Fruit fly (Drosophila melanogaster): ENCODE data around the gene Lk6.

Lk6 gene

dm6 chr3R:11806753-11807152 lies 42.5 kb upstream of the Lk6 start (continued):
- peak; percentile 50; the same call in 1 of the 2 replicates for TF ChIP-seq Ptx1 (GFP tag; IDR thresholded peaks at IDR 0.05)
- no peak for TF ChIP-seq gce (GFP tag; IDR thresholded peaks at IDR 0.05)
- no peak for TF ChIP-seq pho (GFP tag; optimal IDR thresholded peaks at IDR 0.05)
- no peak for TF ChIP-seq HmgD (GFP tag; optimal IDR thresholded peaks at IDR 0.05)
- no peak for TF ChIP-seq ham (GFP tag; IDR thresholded peaks at IDR 0.05)
- TF ChIP-seq Rx (GFP tag; IDR thresholded peaks at IDR 0.05) = no peak
- no peak for TF ChIP-seq Dfd (GFP tag; optimal IDR thresholded peaks at IDR 0.05)
- peak; percentile 9 for TF ChIP-seq CG9437 (GFP tag; optimal IDR thresholded peaks at IDR 0.05)
- TF ChIP-seq CG12236 (GFP tag; optimal IDR thresholded peaks at IDR 0.05) = no peak
- no peak for TF ChIP-seq CG6765 (GFP tag; optimal IDR thresholded peaks at IDR 0.05)
- no peak for TF ChIP-seq gfzf (GFP tag; optimal IDR thresholded peaks at IDR 0.05)
- no peak for TF ChIP-seq salm (tag; optimal IDR thresholded peaks at IDR 0.05)
- TF ChIP-seq CG17568 (GFP tag; optimal IDR thresholded peaks at IDR 0.05) = no peak
- TF ChIP-seq scrt (GFP tag; optimal IDR thresholded peaks at IDR 0.05) = no peak
- TF ChIP-seq CG4282 (GFP tag; optimal IDR thresholded peaks at IDR 0.05) = no peak
- TF ChIP-seq ems (GFP tag; optimal IDR thresholded peaks at IDR 0.05) = peak; percentile 15
- TF ChIP-seq lilli (GFP tag; optimal IDR thresholded peaks at IDR 0.05) = peak; percentile 51
- no peak for TF ChIP-seq CG12942 (GFP tag; optimal IDR thresholded peaks at IDR 0.05)
- TF ChIP-seq fu2 (GFP tag; optimal IDR thresholded peaks at IDR 0.05) = no peak
- peak; percentile 12 for TF ChIP-seq tio (GFP tag; optimal IDR thresholded peaks at IDR 0.05)
- peak; percentile 24; the same call in 1 of the 2 replicates for TF ChIP-seq CG4730 (GFP tag; IDR thresholded peaks at IDR 0.05)
- no peak for TF ChIP-seq slp2 (GFP tag; optimal IDR thresholded peaks at IDR 0.05)
- peak; percentile 14 for TF ChIP-seq CG8089 (GFP tag; optimal IDR thresholded peaks at IDR 0.05)
- no peak for TF ChIP-seq twi (tag; optimal IDR thresholded peaks at IDR 0.05)
- peak in 1 of 2 experiments; percentile 8 for TF ChIP-seq eve (GFP tag; optimal IDR thresholded peaks at IDR 0.05)
- TF ChIP-seq tna (GFP tag; IDR thresholded peaks at IDR 0.05; ENCODE audit: partially characterized antibody) = no peak
- no peak for TF ChIP-seq CG43689 (GFP tag; IDR thresholded peaks at IDR 0.05)
- TF ChIP-seq CG18476 (GFP tag; optimal IDR thresholded peaks at IDR 0.05) = peak; percentile 13
- TF ChIP-seq lov (optimal IDR thresholded peaks at IDR 0.05) = no peak
- TF ChIP-seq lov (GFP tag; IDR thresholded peaks at IDR 0.05) = no peak
- no peak for TF ChIP-seq Vsx1 (GFP tag; optimal IDR thresholded peaks at IDR 0.05)
- no peak for TF ChIP-seq Doc2 (GFP tag; IDR thresholded peaks at IDR 0.05)
- peak; percentile 54; the same call in 1 of the 2 replicates for TF ChIP-seq lmd (GFP tag; IDR thresholded peaks at IDR 0.05)
- TF ChIP-seq BEAF-32 (GFP tag; optimal IDR thresholded peaks at IDR 0.05) = no peak
- no peak for TF ChIP-seq CG12104 (GFP tag; optimal IDR thresholded peaks at IDR 0.05)
- no peak for TF ChIP-seq zf30C (GFP tag; optimal IDR thresholded peaks at IDR 0.05)
- no peak for TF ChIP-seq lbe (GFP tag; optimal IDR thresholded peaks at IDR 0.05)
- TF ChIP-seq Jarid2 (GFP tag; optimal IDR thresholded peaks at IDR 0.05) = no peak
- no peak for TF ChIP-seq Dbx (GFP tag; IDR thresholded peaks at IDR 0.05)
- TF ChIP-seq slbo (GFP tag; IDR thresholded peaks at IDR 0.05) = peak; percentile 33; the same call in 1 of the 2 replicates
- peak; percentile 28 for TF ChIP-seq Fer3 (tag; optimal IDR thresholded peaks at IDR 0.05)
- peak; percentile 54 for TF ChIP-seq dmrt99B (tag; optimal IDR thresholded peaks at IDR 0.05)
- TF ChIP-seq odd (GFP tag; optimal IDR thresholded peaks at IDR 0.05) = no peak
- TF ChIP-seq mld (GFP tag; IDR thresholded peaks at IDR 0.05; ENCODE audit: partially characterized antibody) = no peak
- no peak for TF ChIP-seq CG16779 (GFP tag; IDR thresholded peaks at IDR 0.05)
- TF ChIP-seq Poxn (GFP tag; IDR thresholded peaks at IDR 0.05) = no peak
- peak; percentile 11 for TF ChIP-seq CG12769 (tag; optimal IDR thresholded peaks at IDR 0.05)
- no peak for TF ChIP-seq CG9797 (GFP tag; optimal IDR thresholded peaks at IDR 0.05)
- no peak for TF ChIP-seq Gsc (GFP tag; IDR thresholded peaks at IDR 0.05)
- TF ChIP-seq CG17328 (GFP tag; IDR thresholded peaks at IDR 0.05) = no peak
- no peak for TF ChIP-seq CG8281 (tag; optimal IDR thresholded peaks at IDR 0.05)
- TF ChIP-seq CG13296 (GFP tag; optimal IDR thresholded peaks at IDR 0.05) = no peak
- TF ChIP-seq CG3847 (GFP tag; IDR thresholded peaks at IDR 0.05) = no peak
